2 worm cellular contexts compared by ENCODE assay signal in the genomic region with DNA sequence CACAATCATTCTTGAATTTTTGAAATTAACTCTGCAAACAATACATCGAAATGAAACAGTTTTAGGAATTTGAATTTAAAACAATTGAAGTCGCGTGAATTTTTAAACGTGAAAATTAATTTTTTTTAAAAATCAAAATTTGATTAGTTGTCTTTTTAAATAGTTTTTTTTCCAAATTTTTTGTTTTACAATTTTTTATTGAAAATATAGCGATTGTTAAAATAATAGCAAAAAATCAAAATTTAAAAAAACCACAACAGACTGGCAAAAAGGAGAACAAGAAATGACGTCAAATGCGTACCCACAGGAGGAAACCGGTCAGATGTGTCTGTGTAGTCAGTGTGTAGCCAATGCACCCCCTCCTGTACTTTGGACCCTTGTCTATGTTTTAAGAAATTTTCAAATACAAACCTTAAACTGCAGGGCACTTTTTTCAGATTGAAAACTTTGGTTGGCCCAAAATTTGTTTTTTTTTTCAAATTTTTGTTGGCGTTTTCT.
TF ChIP-seq lines count a peak whose summit lies in the region.

Gene Y73C8B.1, minus strand, starts transcription at position 51 of the 498 bp plus-strand sequence.
Gene Y73C8B.5, plus strand, starts transcription at position 437 of the 498 bp plus-strand sequence.

TF ChIP-seq in whole organism, L1 larva, 84 proteins besides CTCF, POLR2A, EP300 and RAD21 (continued from another document):
- TF ChIP-seq efl-3 (GFP tag; optimal IDR thresholded peaks at IDR 0.05; lab: Kevin White, UChicago) = no peak
- no peak for TF ChIP-seq mab-9 (GFP tag; IDR thresholded peaks at IDR 0.05; lab: Robert Waterston, UW)
- TF ChIP-seq irx-1 (tag; optimal IDR thresholded peaks at IDR 0.05; lab: Kevin White, UChicago) = no peak
- TF ChIP-seq swsn-7 (tag; optimal IDR thresholded peaks at IDR 0.05; lab: Kevin White, UChicago) = no peak
- no peak for TF ChIP-seq nhr-76 (tag; optimal IDR thresholded peaks at IDR 0.05; lab: Kevin White, UChicago)
- peak in 1 of 2 experiments; percentile 45 for TF ChIP-seq lin-35 (GFP tag; optimal IDR thresholded peaks at IDR 0.05; lab: Kevin White, UChicago)
- peak; percentile 29 for TF ChIP-seq nhr-71 (tag; optimal IDR thresholded peaks at IDR 0.05; lab: Kevin White, UChicago)

TF ChIP-seq in whole organism, L4 larva, 104 proteins besides CTCF, POLR2A, EP300 and RAD21 (continued from another document):
- peak; percentile 94 for TF ChIP-seq nhr-11 (tag; optimal IDR thresholded peaks at IDR 0.05; lab: Kevin White, UChicago)
- TF ChIP-seq hlh-11 (tag; optimal IDR thresholded peaks at IDR 0.05; lab: Kevin White, UChicago) = peak; percentile 11
- TF ChIP-seq nhr-28 (tag; optimal IDR thresholded peaks at IDR 0.05; lab: Kevin White, UChicago) = peak; percentile 90
- TF ChIP-seq ZK337.2 (GFP tag; IDR thresholded peaks at IDR 0.05; lab: Robert Waterston, UW) = no peak
- TF ChIP-seq nhr-6 (tag; optimal IDR thresholded peaks at IDR 0.05; lab: Kevin White, UChicago) = no peak
- no peak for TF ChIP-seq zag-1 (tag; optimal IDR thresholded peaks at IDR 0.05; lab: Kevin White, UChicago)
- no peak for TF ChIP-seq daf-19 (GFP tag; conservative IDR thresholded peaks at IDR 0.05; lab: Robert Waterston, UW)
- no peak for TF ChIP-seq rbr-2 (tag; optimal IDR thresholded peaks at IDR 0.05; lab: Kevin White, UChicago)
- no peak for TF ChIP-seq ztf-11 (tag; optimal IDR thresholded peaks at IDR 0.05; lab: Kevin White, UChicago)
